Worm (Caenorhabditis elegans) whole organism, early embryonic: ENCODE results near the gene hsd-3.

ENCODE experiments used
- B0310.2 ChIP-seq: sonication (generic microtip); optimal IDR thresholded peaks from 2 replicates; lab custom pipeline; 2016; ENCODE audit warnings: mild to moderate bottlenecking, missing genetic modification characterization, missing compliant biosample characterization
- ama-1 ChIP-seq: fragments of 150-350 bp; optimal IDR thresholded peaks from 2 replicates; lab custom pipeline; 2014
- ceh-13 ChIP-seq: fragments of 200-800 bp; sonication (Bioruptor generic); optimal IDR thresholded peaks from 2 replicates; lab custom pipeline; 2018; ENCODE audit warnings: mild to moderate bottlenecking, missing genetic modification characterization, missing compliant biosample characterization
- flt-1 ChIP-seq: fragments of 200-800 bp; sonication (Bioruptor generic); IDR thresholded peaks from 2 replicates; pipeline ENCODE4 v1.3.6; 2022; ENCODE audit warnings: missing genetic modification characterization, missing compliant biosample characterization
- hnd-1 ChIP-seq: sonication (generic microtip); optimal IDR thresholded peaks from 2 replicates; lab custom pipeline; 2016; ENCODE audit warnings: missing genetic modification characterization, missing compliant biosample characterization
- sea-1 ChIP-seq: fragments of 200-800 bp; sonication (Bioruptor generic); conservative IDR thresholded peaks from 2 replicates; pipeline ENCODE4 v1.3.6; 2022; ENCODE audit warnings: missing genetic modification characterization, missing compliant biosample characterization

ce11 chrX:5022682-5023081 is 13.6 kb downstream of the hsd-3 start:
- TF ChIP-seq hnd-1 (tag; lab: Kevin White, UChicago) = peak; percentile 21
- peak; percentile 75 for TF ChIP-seq sea-1 (GFP tag; lab: Robert Waterston, UW)
- no peak for TF ChIP-seq ama-1 (lab: Kevin White, UChicago)
- TF ChIP-seq flt-1 (GFP tag; lab: Robert Waterston, UW) = peak; percentile 81
- peak; percentile 34 for TF ChIP-seq ceh-13
- peak; percentile 54 for TF ChIP-seq B0310.2 (tag; lab: Kevin White, UChicago)
